Fruit fly (Drosophila melanogaster) whole organism, wandering third instar larva: Measurements from ENCODE around the gene Gba1b.

Experiments used
- Abd-B ChIP-seq: fragments of >200 bp; optimal IDR thresholded peaks from 2 replicates; lab custom pipeline; 2017; ENCODE audit warnings: missing biosample characterization, missing genetic modification characterization
- CG32264 ChIP-seq: fragments of 200-800 bp; sonication (Bioruptor generic); optimal IDR thresholded peaks from 2 replicates; lab custom pipeline; 2016; ENCODE audit warnings: missing biosample characterization, missing genetic modification characterization
- CG9705 ChIP-seq: fragments of 200-800 bp; sonication (Bioruptor generic); optimal IDR thresholded peaks from 2 replicates; lab custom pipeline; 2018; ENCODE audit warnings: missing biosample characterization, mild to moderate bottlenecking, missing genetic modification characterization
- CrebA ChIP-seq: fragments of 200-800 bp; sonication (Bioruptor generic); optimal IDR thresholded peaks from 2 replicates; lab custom pipeline; 2016; ENCODE audit warnings: missing biosample characterization, mild to moderate bottlenecking, missing genetic modification characterization, borderline replicate concordance
- Dfd ChIP-seq: fragments of >200 bp; optimal IDR thresholded peaks from 2 replicates; lab custom pipeline; 2017; ENCODE audit warnings: missing biosample characterization, missing genetic modification characterization
- Dif ChIP-seq: fragments of 200-275, 200-300 bp; sonication (Bioruptor generic); optimal IDR thresholded peaks from 2 replicates; lab custom pipeline; 2018; ENCODE audit warnings: missing biosample characterization, missing genetic modification characterization; ENCODE audit not compliant: partially characterized antibody
- HLH106 ChIP-seq: fragments of 200-800 bp; optimal IDR thresholded peaks from 3 replicates; lab custom pipeline; 2019; ENCODE audit warnings: missing biosample characterization, mild to moderate bottlenecking, missing genetic modification characterization, moderate library complexity
- Hr78 ChIP-seq: fragments of >200 bp; optimal IDR thresholded peaks from 2 replicates; lab custom pipeline; 2017; ENCODE audit warnings: missing biosample characterization, missing genetic modification characterization
- Hr83 ChIP-seq: fragments of 200-300 bp; sonication (Bioruptor generic); optimal IDR thresholded peaks from 2 replicates; lab custom pipeline; 2016; ENCODE audit warnings: missing biosample characterization, mild to moderate bottlenecking, missing genetic modification characterization, moderate library complexity; ENCODE audit not compliant: poor library complexity, severe bottlenecking
- Jra ChIP-seq: sonication (Bioruptor generic); optimal IDR thresholded peaks from 2 replicates; lab custom pipeline; 2016; ENCODE audit warnings: missing biosample characterization, missing genetic modification characterization
- Mio ChIP-seq: sonication (Bioruptor generic); optimal IDR thresholded peaks from 2 replicates; lab custom pipeline; 2016; ENCODE audit warnings: missing biosample characterization, missing genetic modification characterization
- Myc ChIP-seq: fragments of >200 bp; optimal IDR thresholded peaks from 2 replicates; lab custom pipeline; 2017
- N ChIP-seq: fragments of >200 bp; optimal IDR thresholded peaks from 2 replicates; lab custom pipeline; 2018; ENCODE audit warnings: missing biosample characterization, missing external identifiers, missing genetic modification characterization
- OdsH ChIP-seq: fragments of 200-800 bp; sonication (Bioruptor generic); optimal IDR thresholded peaks from 2 replicates; lab custom pipeline; 2016; ENCODE audit warnings: missing biosample characterization, mild to moderate bottlenecking, missing genetic modification characterization
- Rel ChIP-seq, 2 experiments: fragments of 200-800 bp; sonication (Bioruptor generic) in 1 of 2; optimal IDR thresholded peaks; 2 replicates in 1 of 2; 3 replicates in 1 of 2; lab custom pipeline; 2016 to 2019; ENCODE audit warnings: mild to moderate bottlenecking in 2 of 2, missing biosample characterization in 2 of 2, missing genetic modification characterization in 2 of 2, moderate library complexity in 1 of 2
- Sp1 ChIP-seq: fragments of 200-800 bp; sonication (Bioruptor generic); optimal IDR thresholded peaks from 3 replicates; lab custom pipeline; 2019; ENCODE audit warnings: missing biosample characterization, mild to moderate bottlenecking, missing genetic modification characterization, moderate library complexity
- Vsx2 ChIP-seq: fragments of 200-300, 225-300 bp; sonication (Bioruptor generic); optimal IDR thresholded peaks from 2 replicates; lab custom pipeline; 2018; ENCODE audit warnings: missing biosample characterization, missing genetic modification characterization; ENCODE audit not compliant: partially characterized antibody
- br ChIP-seq: fragments of 200-800 bp; sonication (Bioruptor generic); optimal IDR thresholded peaks from 2 replicates; lab custom pipeline; 2016; ENCODE audit warnings: missing biosample characterization, missing genetic modification characterization
- brk ChIP-seq: fragments of 200-800 bp; sonication (Bioruptor generic); optimal IDR thresholded peaks from 2 replicates; lab custom pipeline; 2016; ENCODE audit warnings: missing biosample characterization, mild to moderate bottlenecking, missing genetic modification characterization
- dl ChIP-seq, 2 experiments: fragments of 175-275, 200-275 bp in 1 of 2; fragments of 200-275 bp in 1 of 2; sonication (Bioruptor generic); optimal IDR thresholded peaks; lab custom pipeline; 2018; ENCODE audit warnings: mild to moderate bottlenecking in 2 of 2, missing biosample characterization in 2 of 2, missing genetic modification characterization in 2 of 2, moderate library complexity in 2 of 2; ENCODE audit not compliant: partially characterized antibody in 2 of 2, insufficient read depth in 1 of 2
- dmrt93B ChIP-seq: fragments of 200-800 bp; sonication (Bioruptor generic); optimal IDR thresholded peaks from 2 replicates; lab custom pipeline; 2018; ENCODE audit warnings: missing biosample characterization, mild to moderate bottlenecking, missing genetic modification characterization
- dsf ChIP-seq: sonication (Bioruptor generic); optimal IDR thresholded peaks from 2 replicates; lab custom pipeline; 2016; ENCODE audit warnings: missing biosample characterization, missing genetic modification characterization, borderline replicate concordance
- ey ChIP-seq: fragments of 200-800 bp; sonication (Bioruptor generic); optimal IDR thresholded peaks from 2 replicates; lab custom pipeline; 2016; ENCODE audit warnings: missing biosample characterization, missing genetic modification characterization
- foxo ChIP-seq, 2 experiments: fragments of 200-800 bp; sonication (Bioruptor generic); optimal IDR thresholded peaks; 2 replicates in 1 of 2; 3 replicates in 1 of 2; lab custom pipeline; 2016 to 2017; ENCODE audit warnings: missing biosample characterization in 2 of 2, missing genetic modification characterization in 2 of 2
- fru ChIP-seq: fragments of 200-800 bp; sonication (Bioruptor generic); optimal IDR thresholded peaks from 3 replicates; lab custom pipeline; 2016; ENCODE audit warnings: missing biosample characterization, mild to moderate bottlenecking, missing genetic modification characterization
- h ChIP-seq: fragments of 200-800 bp; sonication (Bioruptor generic); optimal IDR thresholded peaks from 3 replicates; lab custom pipeline; 2016; ENCODE audit warnings: missing biosample characterization, mild to moderate bottlenecking, missing genetic modification characterization
- jim ChIP-seq: fragments of 175-275, 200-325 bp; sonication (Bioruptor generic); optimal IDR thresholded peaks from 2 replicates; lab custom pipeline; 2016; ENCODE audit warnings: missing biosample characterization, mild to moderate bottlenecking, missing genetic modification characterization
- lola ChIP-seq: fragments of >200 bp; optimal IDR thresholded peaks from 2 replicates; lab custom pipeline; 2017; ENCODE audit warnings: missing biosample characterization, missing genetic modification characterization
- pan ChIP-seq: fragments of >200 bp; optimal IDR thresholded peaks from 2 replicates; lab custom pipeline; 2017
- psq ChIP-seq: fragments of 200-800 bp; sonication (Bioruptor generic); optimal IDR thresholded peaks from 3 replicates; lab custom pipeline; 2017; ENCODE audit warnings: missing biosample characterization, mild to moderate bottlenecking, missing genetic modification characterization, moderate library complexity
- rgr ChIP-seq: fragments of 200-800 bp; sonication (Bioruptor generic); optimal IDR thresholded peaks from 3 replicates; lab custom pipeline; 2016; ENCODE audit warnings: missing biosample characterization, mild to moderate bottlenecking, missing genetic modification characterization
- sage ChIP-seq: fragments of 200-800 bp; sonication (Bioruptor generic); optimal IDR thresholded peaks from 2 replicates; lab custom pipeline; 2016; ENCODE audit warnings: missing biosample characterization, mild to moderate bottlenecking, missing genetic modification characterization
- sv ChIP-seq: fragments of 200-800 bp; sonication (Bioruptor generic); optimal IDR thresholded peaks from 3 replicates; lab custom pipeline; 2016; ENCODE audit warnings: missing biosample characterization, missing genetic modification characterization
- tai ChIP-seq: sonication (Bioruptor generic); optimal IDR thresholded peaks from 2 replicates; lab custom pipeline; 2016; ENCODE audit warnings: missing biosample characterization, missing genetic modification characterization
- usp ChIP-seq: fragments of >200 bp; optimal IDR thresholded peaks from 2 replicates; lab custom pipeline; 2017; ENCODE audit warnings: missing biosample characterization, missing genetic modification characterization
- woc ChIP-seq: sonication (Bioruptor generic); optimal IDR thresholded peaks from 2 replicates; lab custom pipeline; 2016; ENCODE audit warnings: missing biosample characterization, mild to moderate bottlenecking, missing genetic modification characterization

Gba1b gene

DNA sequence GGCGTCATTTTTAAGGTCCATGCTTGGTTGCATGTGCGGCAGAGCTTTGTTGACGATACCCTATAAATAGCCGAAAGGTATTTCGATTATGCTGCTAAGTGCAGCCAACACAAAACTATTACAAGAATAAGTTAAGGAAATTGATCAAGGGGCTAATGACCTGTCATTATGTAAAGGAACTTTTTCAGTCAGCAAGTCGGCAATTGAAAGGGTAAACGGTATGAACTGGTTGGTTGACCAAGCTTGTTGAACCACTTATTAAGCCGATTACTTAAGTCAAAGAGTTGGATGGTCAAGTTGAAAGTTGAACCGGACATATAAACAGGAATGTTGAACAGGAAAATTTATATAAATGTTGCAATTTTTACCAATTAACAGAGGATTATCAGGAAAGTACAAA is 31.5 kb upstream of the Gba1b start:
- TF ChIP-seq usp (GFP tag; lab: Kevin White, UChicago) (no peak), tai (GFP tag; lab: Kevin White, UChicago) (no peak)

DNA sequence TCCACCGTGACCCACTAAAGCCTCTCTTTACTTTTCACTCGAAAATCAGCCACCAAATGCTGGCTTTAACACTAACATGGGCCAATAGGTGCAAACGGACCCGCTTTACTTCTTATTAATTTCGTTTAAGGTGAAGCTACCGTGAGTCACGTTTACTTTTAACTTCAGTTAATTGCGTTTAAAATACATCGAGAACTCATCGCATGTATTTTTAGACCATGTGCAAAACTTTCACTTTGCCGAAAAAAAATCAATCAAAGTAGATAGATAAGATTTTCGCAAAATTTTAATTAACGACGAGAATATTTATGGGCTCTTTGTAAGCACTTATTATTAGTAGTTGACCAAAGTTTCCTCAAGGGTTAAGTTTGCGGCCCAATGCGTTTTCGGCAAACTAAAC is 30.2 kb upstream of the Gba1b start:
- TF ChIP-seq Hr83 (GFP tag; lab: Kevin White, UChicago) (no peak), dmrt93B (GFP tag; lab: Kevin White, UChicago) (no peak), CG32264 (no peak), Sp1 (GFP tag; lab: Kevin White, UChicago) (no peak), usp (GFP tag; lab: Kevin White, UChicago) (no peak), fru (GFP tag; lab: Kevin White, UChicago) (no peak), Myc (lab: Kevin White, UChicago) (no peak), dl (GFP tag; optimal IDR thresholded peaks at IDR 0.05; lab: Kevin White, UChicago; ENCODE audit: insufficient read depth in 1 of 2, partially characterized antibody in 2 of 2) (no peak), foxo (GFP tag; optimal IDR thresholded peaks at IDR 0.05; lab: Kevin White, UChicago) (no peak)

DNA sequence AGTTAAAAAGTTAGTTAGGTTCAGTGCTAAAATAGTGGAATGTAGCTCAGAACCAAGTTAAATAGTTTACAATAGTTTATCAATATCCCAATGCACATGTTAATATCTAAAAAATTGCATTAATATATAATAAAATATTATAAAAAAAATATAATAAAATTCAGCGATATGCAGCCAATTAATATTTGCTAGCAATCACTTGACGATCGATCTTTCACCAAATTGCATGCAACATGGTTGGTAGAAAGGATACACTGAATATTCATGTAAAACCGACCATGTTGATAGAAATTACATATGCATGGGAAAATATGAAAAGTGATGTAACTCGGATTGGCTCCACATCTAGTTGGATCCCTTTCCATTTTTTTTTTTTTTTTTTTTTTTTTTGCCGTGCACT is 29.0 kb upstream of the Gba1b start:
- TF ChIP-seq Vsx2 (no peak), Hr83 (GFP tag; lab: Kevin White, UChicago) (no peak), CG32264 (no peak), rgr (no peak), CrebA (GFP tag; lab: Kevin White, UChicago) (no peak), brk (no peak), Rel (GFP tag; optimal IDR thresholded peaks at IDR 0.05; lab: Kevin White, UChicago) (no peak), Rel (tag; optimal IDR thresholded peaks at IDR 0.05; lab: Kevin White, UChicago) (no peak), h (GFP tag; lab: Kevin White, UChicago) (no peak)

DNA sequence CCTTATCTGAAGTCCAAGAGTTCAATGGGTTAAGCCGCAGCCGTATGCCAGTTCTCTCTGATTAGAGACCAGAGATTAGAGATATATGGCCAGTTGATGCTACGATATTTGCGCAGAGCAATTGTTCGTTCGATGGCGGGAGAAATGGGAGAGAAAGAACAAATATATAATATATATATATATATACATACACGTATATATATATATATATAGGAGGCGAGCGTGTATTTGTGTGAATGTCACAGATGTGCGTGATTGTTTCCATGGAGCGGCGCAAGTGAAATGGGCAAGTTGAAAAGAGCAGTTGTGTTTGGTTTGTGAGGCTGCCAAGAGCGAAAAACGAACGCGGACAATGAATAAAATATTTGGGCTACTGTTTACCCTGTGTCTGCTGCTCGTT is 27.5 kb upstream of the Gba1b start, which contains the start of gene GILT3:
GILT3 (plus strand) TSS at position 301 of the 400 bp plus-strand sequence.
- TF ChIP-seq woc (GFP tag; lab: Kevin White, UChicago) (no peak), Hr83 (GFP tag; lab: Kevin White, UChicago) (no peak), tai (GFP tag; lab: Kevin White, UChicago) (no peak), CG32264 (no peak), Jra (GFP tag; lab: Kevin White, UChicago) (no peak), psq (GFP tag; lab: Kevin White, UChicago) (no peak), Myc (lab: Kevin White, UChicago) (no peak), dl (GFP tag; optimal IDR thresholded peaks at IDR 0.05; lab: Kevin White, UChicago; ENCODE audit: insufficient read depth in 1 of 2, partially characterized antibody in 2 of 2) (no peak), dmrt93B (GFP tag; lab: Kevin White, UChicago) (no peak), OdsH (no peak), dsf (GFP tag; lab: Kevin White, UChicago) (no peak), Dfd (GFP tag; lab: Kevin White, UChicago) (no peak), Rel (GFP tag; optimal IDR thresholded peaks at IDR 0.05; lab: Kevin White, UChicago) (no peak), Rel (tag; optimal IDR thresholded peaks at IDR 0.05; lab: Kevin White, UChicago) (no peak), fru (GFP tag; lab: Kevin White, UChicago) (no peak), Abd-B (GFP tag; lab: Kevin White, UChicago) (no peak), N (no peak), HLH106 (tag; lab: Kevin White, UChicago) (no peak), ey (GFP tag; lab: Kevin White, UChicago) (no peak), sage (GFP tag; lab: Kevin White, UChicago) (no peak), Dif (no peak)

DNA sequence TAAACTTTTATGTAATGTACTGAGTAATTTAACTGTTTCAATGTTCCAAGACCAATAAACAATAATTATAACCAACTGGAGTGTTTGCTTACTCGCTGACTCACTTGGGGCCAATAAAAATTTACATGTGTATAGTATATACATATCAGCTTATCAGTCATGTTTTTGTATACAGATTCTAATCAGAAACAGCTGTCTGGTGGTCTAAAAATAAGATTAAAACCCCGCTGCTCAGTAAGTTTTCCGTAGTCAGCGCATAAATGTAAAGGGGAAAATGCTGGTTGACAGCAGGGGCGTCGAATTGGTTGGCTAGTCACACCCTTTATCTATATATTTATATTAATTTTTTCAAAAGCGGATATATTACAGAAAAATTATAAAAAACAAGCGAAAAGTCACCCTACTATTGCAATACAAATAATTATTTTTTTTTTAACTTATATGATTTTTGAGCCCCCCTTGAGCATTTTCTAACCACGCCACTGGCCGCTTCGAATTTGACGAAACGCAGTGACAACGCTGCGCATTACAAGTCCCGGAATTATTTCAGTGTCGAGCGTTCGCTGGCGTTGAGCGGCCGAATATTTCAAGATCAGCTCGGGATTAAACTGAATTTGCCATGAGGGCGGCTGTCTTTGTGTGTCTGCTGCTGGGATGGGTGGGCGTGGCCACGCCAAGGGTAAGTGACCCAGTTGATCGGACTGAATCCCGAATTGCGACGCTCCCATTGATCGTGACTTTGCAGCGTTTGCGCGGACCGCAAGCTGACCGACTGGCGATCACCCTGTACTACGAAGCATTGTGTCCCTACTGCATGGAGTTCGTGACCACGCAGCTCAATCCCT is 26.0 kb upstream of the Gba1b start, which contains the start of gene GILT2:
GILT2 (plus strand) TSS at position 547 of the 845 bp plus-strand sequence.
- TF ChIP-seq fru (GFP tag; lab: Kevin White, UChicago), result peak; percentile 88
- TF ChIP-seq rgr, result peak; percentile 91
- TF ChIP-seq foxo (GFP tag; optimal IDR thresholded peaks at IDR 0.05; lab: Kevin White, UChicago), result peak in 1 of 2 experiments; percentile 91
- TF ChIP-seq psq (GFP tag; lab: Kevin White, UChicago), result peak; percentile 86
- TF ChIP-seq Jra (GFP tag; lab: Kevin White, UChicago), result peak; percentile 39
- TF ChIP-seq CG9705, result peak; percentile 66
- TF ChIP-seq tai (GFP tag; lab: Kevin White, UChicago), result no peak
- TF ChIP-seq dsf (GFP tag; lab: Kevin White, UChicago), result no peak
- no peak for TF ChIP-seq brk
- TF ChIP-seq usp (GFP tag; lab: Kevin White, UChicago), result no peak
- no peak for TF ChIP-seq lola (GFP tag; lab: Kevin White, UChicago)
- peak; percentile 85 for TF ChIP-seq sv (GFP tag; lab: Kevin White, UChicago)
- TF ChIP-seq pan, result no peak
- TF ChIP-seq br (GFP tag; lab: Kevin White, UChicago), result peak; percentile 81
- TF ChIP-seq sage (GFP tag; lab: Kevin White, UChicago), result peak; percentile 87
- TF ChIP-seq N, result no peak
- no peak for TF ChIP-seq Abd-B (GFP tag; lab: Kevin White, UChicago)
- TF ChIP-seq dmrt93B (GFP tag; lab: Kevin White, UChicago), result peak; percentile 83
- peak; percentile 79 for TF ChIP-seq ey (GFP tag; lab: Kevin White, UChicago)
- TF ChIP-seq CG32264, result peak; percentile 45
- peak; percentile 57 for TF ChIP-seq Vsx2
- no peak for TF ChIP-seq jim (GFP tag; lab: Kevin White, UChicago)
- peak; percentile 87 for TF ChIP-seq HLH106 (tag; lab: Kevin White, UChicago)
- no peak for TF ChIP-seq Hr78 (GFP tag; lab: Kevin White, UChicago)
- no peak for TF ChIP-seq Mio (GFP tag; lab: Kevin White, UChicago)
- TF ChIP-seq Dfd (GFP tag; lab: Kevin White, UChicago), result no peak
